Fruit fly (Drosophila melanogaster): ENCODE results near the gene GluRIIC.

The GluRIIC gene

DNA sequence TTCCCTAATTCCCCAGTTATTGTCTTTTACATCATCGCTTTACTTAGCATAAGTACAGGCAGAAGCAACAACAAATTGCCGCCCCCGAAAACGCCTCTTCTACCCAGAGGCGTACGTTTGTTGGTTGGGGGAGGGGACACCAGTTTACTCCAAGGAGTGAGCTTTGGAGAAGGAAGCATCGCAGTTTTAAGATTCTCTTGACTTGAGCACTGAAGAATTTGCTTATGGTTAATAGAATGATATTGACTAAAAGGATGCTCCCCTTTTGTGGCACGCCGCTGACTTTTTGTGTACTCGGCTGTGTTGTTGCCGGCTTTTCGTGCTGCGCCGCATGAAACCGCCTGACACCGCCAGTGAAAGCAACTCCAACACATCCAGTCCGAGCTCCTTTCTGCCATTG is 23.0 kb downstream of the GluRIIC start (continued):
- TF ChIP-seq CG15269 (tag; optimal IDR thresholded peaks at IDR 0.05) (peak; percentile 53), CG6272 (GFP tag; IDR thresholded peaks at IDR 0.05) (0 out of 2 replicates have a peak, but pooled peaks have one; percentile 34), CG11504 (tag; optimal IDR thresholded peaks at IDR 0.05) (peak; percentile 57), her (GFP tag; optimal IDR thresholded peaks at IDR 0.05) (peak; percentile 38), CG2120 (GFP tag; optimal IDR thresholded peaks at IDR 0.05) (peak; percentile 74), seq (GFP tag; IDR thresholded peaks at IDR 0.05) (0 out of 2 replicates have a peak, but pooled peaks have one; percentile 20), dmrt99B (tag; optimal IDR thresholded peaks at IDR 0.05) (peak; percentile 41), Optix (GFP tag; IDR thresholded peaks at IDR 0.05) (peak; percentile 42; the same call in 1 of the 3 replicates), esg (GFP tag; conservative IDR thresholded peaks at IDR 0.05) (peak; percentile 55), grau (tag; optimal IDR thresholded peaks at IDR 0.05) (peak; percentile 49), CG32772 (GFP tag; IDR thresholded peaks at IDR 0.05) (peak; percentile 50; the same call in 1 of the 2 replicates), Ptx1 (GFP tag; IDR thresholded peaks at IDR 0.05) (peak; percentile 23; the same call in 1 of the 2 replicates), CG12391 (tag; optimal IDR thresholded peaks at IDR 0.05) (peak; percentile 0), dysf (GFP tag; IDR thresholded peaks at IDR 0.05) (peak; percentile 74), CG12071 (GFP tag; optimal IDR thresholded peaks at IDR 0.05) (peak; percentile 26), Sox102F (GFP tag; optimal IDR thresholded peaks at IDR 0.05) (peak; percentile 46), Hr51 (GFP tag; optimal IDR thresholded peaks at IDR 0.05) (peak in 1 of 2 experiments; percentile 43), gfzf (GFP tag; optimal IDR thresholded peaks at IDR 0.05) (no peak), CG10274 (GFP tag; optimal IDR thresholded peaks at IDR 0.05) (peak; percentile 12), CG3847 (GFP tag; IDR thresholded peaks at IDR 0.05) (peak; percentile 42; the same call in 1 of the 2 replicates), slp2 (GFP tag; optimal IDR thresholded peaks at IDR 0.05) (no peak), CG7372 (GFP tag; IDR thresholded peaks at IDR 0.05) (peak; percentile 39; the same call in 1 of the 2 replicates), CG12236 (GFP tag; optimal IDR thresholded peaks at IDR 0.05) (no peak), zfh1 (GFP tag; IDR thresholded peaks at IDR 0.05) (0 out of 3 replicates have a peak, but pooled peaks have one; percentile 5), CG14667 (GFP tag; IDR thresholded peaks at IDR 0.05) (peak; percentile 37; the same call in 1 of the 2 replicates), wor (GFP tag; IDR thresholded peaks at IDR 0.05) (0 out of 2 replicates have a peak, but pooled peaks have one; percentile 13), CG8290 (GFP tag; optimal IDR thresholded peaks at IDR 0.05) (no peak), CG8290 (tag; optimal IDR thresholded peaks at IDR 0.05) (peak in 1 of 2 experiments; percentile 59), ato (GFP tag; IDR thresholded peaks at IDR 0.05; ENCODE audit: partially characterized antibody) (no peak), Pdp1 (GFP tag; optimal IDR thresholded peaks at IDR 0.05) (peak in 1 of 2 experiments; percentile 36)

DNA sequence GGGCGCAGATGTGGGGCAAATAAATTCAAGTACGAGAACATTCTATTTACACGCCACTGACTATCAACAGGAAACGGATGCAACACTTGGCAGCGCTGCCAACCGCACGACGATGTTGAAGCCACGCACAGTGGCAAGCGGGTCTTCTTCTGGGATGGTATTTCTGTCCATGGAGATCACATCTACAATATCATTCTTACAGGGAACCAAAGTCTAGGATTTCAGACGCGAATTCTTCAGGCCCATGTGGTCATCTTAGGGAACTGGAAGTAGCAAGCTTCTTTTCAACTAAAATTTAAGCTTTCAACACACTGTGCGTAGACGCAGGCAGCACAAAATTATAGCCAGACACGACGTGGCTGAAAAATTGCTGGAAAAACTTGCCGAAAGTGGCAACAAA is 50.0 kb downstream of the GluRIIC start:
- TF ChIP-seq CG1024 (GFP tag; IDR thresholded peaks at IDR 0.05): 0 out of 2 replicates have a peak, but pooled peaks have one; percentile 4
- TF ChIP-seq CG34376 (GFP tag; optimal IDR thresholded peaks at IDR 0.05): no peak
- TF ChIP-seq Nf-YA (GFP tag; IDR thresholded peaks at IDR 0.05): 0 out of 2 replicates have a peak, but pooled peaks have one; percentile 6
- TF ChIP-seq tgo (GFP tag; IDR thresholded peaks at IDR 0.05): 0 out of 3 replicates have a peak, but pooled peaks have one; percentile 24
- 0 out of 2 replicates have a peak, but pooled peaks have one; percentile 9 for TF ChIP-seq CG11696 (GFP tag; IDR thresholded peaks at IDR 0.05)
- TF ChIP-seq Adf1 (GFP tag; IDR thresholded peaks at IDR 0.05): no peak
- TF ChIP-seq Ada2b (GFP tag; IDR thresholded peaks at IDR 0.05): peak; percentile 16; the same call in 1 of the 2 replicates
- TF ChIP-seq sug (tag; optimal IDR thresholded peaks at IDR 0.05): no peak
- TF ChIP-seq sim (GFP tag; IDR thresholded peaks at IDR 0.05): no peak
- TF ChIP-seq z (GFP tag; IDR thresholded peaks at IDR 0.05): no peak
- no peak for TF ChIP-seq mam (GFP tag; optimal IDR thresholded peaks at IDR 0.05)
- TF ChIP-seq gce (GFP tag; IDR thresholded peaks at IDR 0.05): no peak
- TF ChIP-seq zfh1 (GFP tag; IDR thresholded peaks at IDR 0.05): no peak
- TF ChIP-seq hbn (GFP tag; IDR thresholded peaks at IDR 0.05; ENCODE audit: partially characterized antibody): no peak
- no peak for TF ChIP-seq pzg (GFP tag; optimal IDR thresholded peaks at IDR 0.05)
- TF ChIP-seq da (GFP tag; optimal IDR thresholded peaks at IDR 0.05): no peak
- TF ChIP-seq cato (GFP tag; optimal IDR thresholded peaks at IDR 0.05; ENCODE audit: borderline replicate concordance): no peak
- TF ChIP-seq Med (GFP tag): peak; percentile 59
- no peak for TF ChIP-seq D (optimal IDR thresholded peaks at IDR 0.05)
- TF ChIP-seq D (GFP tag; optimal IDR thresholded peaks at IDR 0.05): no peak
- TF ChIP-seq Ets65A (GFP tag): peak; percentile 2
- no peak for TF ChIP-seq CG6654 (GFP tag; optimal IDR thresholded peaks at IDR 0.05)
- no peak for TF ChIP-seq dan (GFP tag; IDR thresholded peaks at IDR 0.05)
